Worm (Caenorhabditis elegans) whole organism, L4 larva: ENCODE data around the gene F41H10.4.

Experiments
- D1046.2 ChIP-seq: fragments of 200-800 bp; sonication (Bioruptor generic); IDR thresholded peaks from 2 replicates; pipeline ENCODE4 v1.3.6; 2022; ENCODE audit warnings: missing genetic modification characterization, missing compliant biosample characterization
- F10B5.3 ChIP-seq: sonication (generic microtip); optimal IDR thresholded peaks from 2 replicates; lab custom pipeline; 2016; ENCODE audit warnings: mild to moderate bottlenecking, missing genetic modification characterization, missing compliant biosample characterization
- T26A8.4 ChIP-seq: fragments of 200-800 bp; sonication (Bioruptor generic); IDR thresholded peaks from 2 replicates; pipeline ENCODE4 v1.3.6; 2022; ENCODE audit warnings: missing genetic modification characterization, missing compliant biosample characterization
- Y105C5A.15 ChIP-seq: fragments of 200-800 bp; sonication (Bioruptor generic); IDR thresholded peaks from 2 replicates; pipeline ENCODE4 v1.3.6; 2022; ENCODE audit warnings: missing genetic modification characterization, missing compliant biosample characterization
- Y5F2A.4 ChIP-seq: fragments of 200-800 bp; sonication (Bioruptor generic); optimal IDR thresholded peaks from 2 replicates; lab custom pipeline; 2018; ENCODE audit warnings: mild to moderate bottlenecking, missing genetic modification characterization, missing compliant biosample characterization
- ZK546.5 ChIP-seq, 2 experiments: sonication (generic microtip); optimal IDR thresholded peaks; 2 replicates each; lab custom pipeline; 2017; ENCODE audit warnings: missing biosample characterization in 2 of 2, missing genetic modification characterization in 2 of 2
- aha-1 ChIP-seq: fragments of 150-350 bp; peaks from one replicate; lab custom pipeline; 2014; ENCODE audit warnings: missing biosample characterization, missing genetic modification characterization
- aly-2 ChIP-seq: sonication (generic microtip); optimal IDR thresholded peaks from 2 replicates; lab custom pipeline; 2018; ENCODE audit warnings: missing biosample characterization, missing genetic modification characterization
- attf-4 ChIP-seq: sonication (generic microtip); optimal IDR thresholded peaks from 3 replicates; lab custom pipeline; 2017; ENCODE audit warnings: missing biosample characterization, missing genetic modification characterization
- ceh-28 ChIP-seq: fragments of 150-350 bp; optimal IDR thresholded peaks from 2 replicates; lab custom pipeline; 2014; ENCODE audit warnings: missing biosample characterization, missing genetic modification reagents, missing genetic modification characterization
- ceh-32 ChIP-seq: sonication (generic microtip); optimal IDR thresholded peaks from 2 replicates; lab custom pipeline; 2016; ENCODE audit warnings: mild to moderate bottlenecking, missing genetic modification characterization, missing compliant biosample characterization; ENCODE audit not compliant: poor library complexity
- ceh-44 ChIP-seq: fragments of 200-800 bp; sonication (Bioruptor generic); IDR thresholded peaks from 2 replicates; pipeline ENCODE4 v1.3.6; 2022; ENCODE audit warnings: missing genetic modification reagents, missing genetic modification characterization, missing compliant biosample characterization
- cey-2 ChIP-seq: sonication (generic microtip); optimal IDR thresholded peaks from 3 replicates; lab custom pipeline; 2017; ENCODE audit warnings: missing genetic modification characterization, mild to moderate bottlenecking, missing compliant biosample characterization, antibody characterized with exemption, borderline replicate concordance; ENCODE audit not compliant: insufficient read depth
- daf-16 ChIP-seq, 3 experiments: sonication (generic microtip); optimal IDR thresholded peaks; 2 replicates each; lab custom pipeline; 2016 to 2017; ENCODE audit warnings: missing genetic modification characterization in 3 of 3, missing genetic modification reagents in 3 of 3, mild to moderate bottlenecking in 2 of 3, missing compliant biosample characterization in 2 of 3, missing biosample characterization in 1 of 3, moderate library complexity in 1 of 3
- dmd-9 ChIP-seq: fragments of 200-800 bp; sonication (Bioruptor generic); IDR thresholded peaks from 2 replicates; pipeline ENCODE4 v1.3.6; 2022; ENCODE audit warnings: missing genetic modification reagents, missing genetic modification characterization, missing compliant biosample characterization
- dpl-1 ChIP-seq: fragments of 150-350 bp; optimal IDR thresholded peaks from 2 replicates; lab custom pipeline; 2014; ENCODE audit warnings: missing biosample characterization, missing genetic modification reagents, missing genetic modification characterization
- dve-1 ChIP-seq: sonication (generic microtip); optimal IDR thresholded peaks from 2 replicates; lab custom pipeline; 2017; ENCODE audit warnings: antibody characterized with exemption, mild to moderate bottlenecking, missing genetic modification characterization, missing compliant biosample characterization; ENCODE audit not compliant: insufficient read depth
- egl-43 ChIP-seq: fragments of 200-800 bp; sonication (Bioruptor generic); IDR thresholded peaks from 2 replicates; pipeline ENCODE4 v1.3.6; 2022; ENCODE audit warnings: missing genetic modification reagents, missing genetic modification characterization, missing compliant biosample characterization
- fos-1 ChIP-seq: fragments of 150-350 bp; optimal IDR thresholded peaks from 2 replicates; lab custom pipeline; 2014; ENCODE audit warnings: missing biosample characterization, missing genetic modification characterization
- hlh-11 ChIP-seq: fragments of 200-800 bp; sonication (Bioruptor generic); optimal IDR thresholded peaks from 2 replicates; lab custom pipeline; 2018; ENCODE audit warnings: mild to moderate bottlenecking, missing genetic modification characterization, missing compliant biosample characterization
- hlh-30 ChIP-seq: sonication (generic microtip); optimal IDR thresholded peaks from 2 replicates; lab custom pipeline; 2017; ENCODE audit warnings: antibody characterized with exemption, mild to moderate bottlenecking, missing genetic modification characterization, missing compliant biosample characterization; ENCODE audit not compliant: insufficient read depth
- hmg-1.1 ChIP-seq: fragments of 200-800 bp; sonication (Bioruptor generic); IDR thresholded peaks from 2 replicates; pipeline ENCODE4 v1.3.6; 2022; ENCODE audit warnings: missing genetic modification reagents, missing genetic modification characterization, missing compliant biosample characterization
- lim-7 ChIP-seq: fragments of 200-800 bp; sonication (Bioruptor generic); IDR thresholded peaks from 2 replicates; pipeline ENCODE4 v1.3.6; 2022; ENCODE audit warnings: missing genetic modification characterization, missing compliant biosample characterization
- lin-1 ChIP-seq: fragments of 200-800 bp; sonication (Bioruptor generic); IDR thresholded peaks from 2 replicates; pipeline ENCODE4 v1.3.6; 2022; ENCODE audit warnings: missing genetic modification reagents, missing genetic modification characterization, missing compliant biosample characterization
- lin-38 ChIP-seq: fragments of 200-800 bp; sonication (Bioruptor generic); IDR thresholded peaks from 2 replicates; pipeline ENCODE4 v1.3.6; 2022; ENCODE audit warnings: missing genetic modification reagents, missing genetic modification characterization, missing compliant biosample characterization
- lsy-2 ChIP-seq, 2 experiments: fragments of 150-350 bp in 1 of 2; sonication (generic microtip) in 1 of 2; optimal IDR thresholded peaks; 2 replicates each; lab custom pipeline; 2014 to 2017; ENCODE audit warnings: missing biosample characterization in 2 of 2, missing genetic modification characterization in 2 of 2
- madf-9 ChIP-seq: fragments of 200-800 bp; sonication (Bioruptor generic); conservative IDR thresholded peaks from 2 replicates; pipeline ENCODE4 v1.3.6; 2022; ENCODE audit warnings: missing genetic modification reagents, missing genetic modification characterization, missing compliant biosample characterization
- mdl-1 ChIP-seq, 2 experiments: fragments of 150-350 bp in 1 of 2; sonication (generic microtip) in 1 of 2; optimal IDR thresholded peaks; 2 replicates each; lab custom pipeline; 2014 to 2017; ENCODE audit warnings: missing biosample characterization in 2 of 2, missing genetic modification characterization in 2 of 2
- nhr-102 ChIP-seq: sonication (generic microtip); optimal IDR thresholded peaks from 2 replicates; lab custom pipeline; 2016; ENCODE audit warnings: mild to moderate bottlenecking, missing genetic modification characterization, moderate library complexity, missing compliant biosample characterization
- nhr-11 ChIP-seq: fragments of 150-350 bp; optimal IDR thresholded peaks from 2 replicates; lab custom pipeline; 2014; ENCODE audit warnings: missing biosample characterization, missing genetic modification characterization
- nhr-237 ChIP-seq: sonication (generic microtip); optimal IDR thresholded peaks from 2 replicates; lab custom pipeline; 2017; ENCODE audit warnings: missing biosample characterization, missing genetic modification characterization
- nhr-25 ChIP-seq: sonication (generic microtip); optimal IDR thresholded peaks from 2 replicates; lab custom pipeline; 2017; ENCODE audit warnings: missing genetic modification characterization, mild to moderate bottlenecking, missing compliant biosample characterization, antibody characterized with exemption, moderate library complexity, borderline replicate concordance; ENCODE audit not compliant: insufficient read depth
- nhr-28 ChIP-seq: fragments of 150-350 bp; optimal IDR thresholded peaks from 2 replicates; lab custom pipeline; 2014; ENCODE audit warnings: missing biosample characterization, missing genetic modification characterization
- nhr-41 ChIP-seq: fragments of 200-800 bp; sonication (Bioruptor generic); IDR thresholded peaks from 2 replicates; pipeline ENCODE4 v1.3.6; 2022; ENCODE audit warnings: missing genetic modification reagents, missing genetic modification characterization, missing compliant biosample characterization
- nhr-42 ChIP-seq: fragments of 200-800 bp; sonication (Bioruptor generic); IDR thresholded peaks from 2 replicates; pipeline ENCODE4 v1.3.6; 2022; ENCODE audit warnings: missing genetic modification characterization, missing compliant biosample characterization
- nhr-6 ChIP-seq: fragments of 150-350 bp; optimal IDR thresholded peaks from 2 replicates; lab custom pipeline; 2014; ENCODE audit warnings: missing biosample characterization, missing genetic modification characterization
- nhr-77 ChIP-seq: fragments of 150-350 bp; optimal IDR thresholded peaks from 2 replicates; lab custom pipeline; 2014; ENCODE audit warnings: missing biosample characterization, missing genetic modification characterization
- pha-4 ChIP-seq, 2 experiments: fragments of 150-350 bp in 1 of 2; fragments of 200-800 bp in 1 of 2; sonication (Bioruptor generic) in 1 of 2; IDR thresholded peaks in 1 of 2; optimal IDR thresholded peaks in 1 of 2; 2 replicates each; pipeline versions ENCODE4 v1.3.6 to Lab custom; 2014 to 2022; ENCODE audit warnings: missing genetic modification characterization in 2 of 2, missing genetic modification reagents in 2 of 2, missing biosample characterization in 1 of 2, missing compliant biosample characterization in 1 of 2
- php-3 ChIP-seq: fragments of 200-800 bp; sonication (Bioruptor generic); IDR thresholded peaks from 2 replicates; pipeline ENCODE4 v1.3.6; 2022; ENCODE audit warnings: missing genetic modification reagents, missing genetic modification characterization, missing compliant biosample characterization
- sdz-12 ChIP-seq: fragments of 200-800 bp; sonication (Bioruptor generic); optimal IDR thresholded peaks from 2 replicates; lab custom pipeline; 2018; ENCODE audit warnings: mild to moderate bottlenecking, missing genetic modification characterization, missing compliant biosample characterization
- set-16 ChIP-seq: fragments of 200-800 bp; sonication (Bioruptor generic); IDR thresholded peaks from 2 replicates; pipeline ENCODE4 v1.3.6; 2022; ENCODE audit warnings: missing genetic modification reagents, missing genetic modification characterization, missing compliant biosample characterization
- snpc-1.2 ChIP-seq: fragments of 200-800 bp; sonication (Bioruptor generic); IDR thresholded peaks from 2 replicates; pipeline ENCODE4 v1.3.6; 2022; ENCODE audit warnings: missing genetic modification reagents, missing genetic modification characterization, missing compliant biosample characterization
- unc-62 ChIP-seq, 3 experiments: fragments of 150-350 bp in 1 of 3; sonication (generic microtip); optimal IDR thresholded peaks in 2 of 3; peaks in 1 of 3; 1 replicate in 1 of 3; 2 replicates in 2 of 3; lab custom pipeline; 2014 to 2017; ENCODE audit warnings: missing biosample characterization in 3 of 3, missing genetic modification characterization in 3 of 3, missing genetic modification reagents in 3 of 3, missing genotype in 1 of 3
- vab-7 ChIP-seq: fragments of 200-800 bp; sonication (Bioruptor generic); IDR thresholded peaks from 2 replicates; pipeline ENCODE4 v1.3.6; 2022; ENCODE audit warnings: missing genetic modification reagents, missing genetic modification characterization, missing compliant biosample characterization
- zfp-2 ChIP-seq: sonication (generic microtip); optimal IDR thresholded peaks from 2 replicates; lab custom pipeline; 2016; ENCODE audit warnings: mild to moderate bottlenecking, missing genetic modification characterization, missing compliant biosample characterization
- zip-11 ChIP-seq: fragments of 200-800 bp; sonication (Bioruptor generic); IDR thresholded peaks from 2 replicates; pipeline ENCODE4 v1.3.6; 2022; ENCODE audit warnings: missing genetic modification characterization, missing compliant biosample characterization

Gene F41H10.4

ce11 chrIV:5339255-5339654 lies 25.1 kb upstream of the F41H10.4 start, which contains the start of gene Y4C6B.2:
Gene Y4C6B.2, plus strand, starts transcription at chrIV:5339574.
- TF ChIP-seq unc-62 (GFP tag; optimal IDR thresholded peaks at IDR 0.05 in 1 of 2; lab: Kevin White, UChicago) (peak in 1 of 2 experiments; percentile 13), unc-62 (tag; optimal IDR thresholded peaks at IDR 0.05; lab: Kevin White, UChicago) (no peak), aly-2 (tag; lab: Kevin White, UChicago) (no peak), dve-1 (peak; percentile 12), nhr-28 (peak; percentile 33)

ce11 chrIV:5344168-5344567 lies 20.2 kb upstream of the F41H10.4 start:
- TF ChIP-seq snpc-1.2 (GFP tag; lab: Robert Waterston, UW) (peak; percentile 95), nhr-77 (tag; lab: Kevin White, UChicago) (no peak), F10B5.3 (no peak), vab-7 (no peak), dve-1 (peak; percentile 63), T26A8.4 (GFP tag; lab: Robert Waterston, UW) (0 out of 2 replicates have a peak, but pooled peaks have one; percentile 29), nhr-102 (tag; lab: Kevin White, UChicago) (peak; percentile 4), nhr-6 (tag; lab: Kevin White, UChicago) (peak; percentile 5), aha-1 (tag; lab: Kevin White, UChicago) (peak; percentile 87), lim-7 (GFP tag; lab: Robert Waterston, UW) (no peak), php-3 (GFP tag; lab: Robert Waterston, UW) (no peak), nhr-11 (no peak), mdl-1 (tag; optimal IDR thresholded peaks at IDR 0.05; lab: Kevin White, UChicago) (no peak), D1046.2 (GFP tag; lab: Robert Waterston, UW) (no peak), nhr-41 (no peak), zip-11 (no peak), hlh-11 (tag; lab: Kevin White, UChicago) (no peak), lin-1 (GFP tag; lab: Robert Waterston, UW) (no peak), ceh-32 (tag; lab: Kevin White, UChicago) (no peak), nhr-28 (no peak), pha-4 (GFP tag; IDR thresholded peaks at IDR 0.05; lab: Robert Waterston, UW) (peak; percentile 56; the same call in 1 of the 2 replicates), pha-4 (tag; optimal IDR thresholded peaks at IDR 0.05; lab: Kevin White, UChicago) (no peak), dmd-9 (no peak), ZK546.5 (tag; optimal IDR thresholded peaks at IDR 0.05; lab: Kevin White, UChicago) (no peak), ceh-28 (tag; lab: Kevin White, UChicago) (no peak), lsy-2 (tag; optimal IDR thresholded peaks at IDR 0.05; lab: Kevin White, UChicago) (no peak), hlh-30 (tag; lab: Kevin White, UChicago) (peak; percentile 54), cey-2 (tag; lab: Kevin White, UChicago) (no peak), zfp-2 (tag; lab: Kevin White, UChicago) (no peak), unc-62 (GFP tag; optimal IDR thresholded peaks at IDR 0.05 in 1 of 2; lab: Kevin White, UChicago) (peak in 1 of 2 experiments; percentile 53), unc-62 (tag; optimal IDR thresholded peaks at IDR 0.05; lab: Kevin White, UChicago) (no peak), ceh-44 (GFP tag; lab: Robert Waterston, UW) (peak; percentile 64; the same call in 1 of the 2 replicates), nhr-25 (tag; lab: Kevin White, UChicago) (no peak), set-16 (GFP tag; lab: Robert Waterston, UW) (no peak), Y5F2A.4 (no peak), egl-43 (GFP tag; lab: Robert Waterston, UW) (no peak), lin-38 (peak; percentile 54), fos-1 (tag; lab: Kevin White, UChicago) (no peak), sdz-12 (GFP tag; lab: Kevin White, UChicago) (no peak), hmg-1.1 (GFP tag; lab: Robert Waterston, UW) (no peak), nhr-237 (tag; lab: Kevin White, UChicago) (no peak), daf-16 (GFP tag; optimal IDR thresholded peaks at IDR 0.05; lab: Kevin White, UChicago) (peak in 1 of 2 experiments; percentile 19), daf-16 (tag; optimal IDR thresholded peaks at IDR 0.05; lab: Kevin White, UChicago) (peak; percentile 55), dpl-1 (GFP tag; lab: Kevin White, UChicago) (no peak), attf-4 (no peak), nhr-42 (GFP tag; lab: Robert Waterston, UW) (no peak), madf-9 (no peak), Y105C5A.15 (GFP tag; lab: Robert Waterston, UW) (no peak)
